Worm (Caenorhabditis elegans) whole organism, L2 larva: ENCODE data around the gene C16A3.2.

ENCODE experiments used
- C34F6.9 ChIP-seq: fragments of 150-350 bp; optimal IDR thresholded peaks from 2 replicates; lab custom pipeline; 2014; ENCODE audit warnings: missing biosample characterization, missing genetic modification characterization
- F13H6.1 ChIP-seq: sonication (generic microtip); optimal IDR thresholded peaks from 2 replicates; lab custom pipeline; 2016; ENCODE audit warnings: missing genetic modification characterization, missing compliant biosample characterization
- R02D3.7 ChIP-seq: fragments of 150-350 bp; optimal IDR thresholded peaks from 2 replicates; lab custom pipeline; 2014; ENCODE audit warnings: missing biosample characterization, missing genetic modification characterization
- Y55F3AM.14 ChIP-seq: fragments of 200-800 bp; sonication (Bioruptor generic); optimal IDR thresholded peaks from 2 replicates; lab custom pipeline; 2018; ENCODE audit warnings: mild to moderate bottlenecking, missing genetic modification characterization, missing compliant biosample characterization
- ZK546.5 ChIP-seq: sonication (generic microtip); optimal IDR thresholded peaks from 2 replicates; lab custom pipeline; 2017; ENCODE audit warnings: missing biosample characterization, missing genetic modification characterization
- aly-2 ChIP-seq: fragments of 150-350 bp; optimal IDR thresholded peaks from 2 replicates; lab custom pipeline; 2014; ENCODE audit warnings: missing biosample characterization, missing genetic modification characterization
- ama-1 ChIP-seq: fragments of 150-350 bp; optimal IDR thresholded peaks from 2 replicates; lab custom pipeline; 2018; ENCODE audit warnings: inconsistent platforms
- blmp-1 ChIP-seq: sonication (generic microtip); optimal IDR thresholded peaks from 2 replicates; lab custom pipeline; 2017; ENCODE audit warnings: missing genetic modification characterization, mild to moderate bottlenecking, missing compliant biosample characterization, antibody characterized with exemption, moderate library complexity; ENCODE audit not compliant: insufficient read depth
- ceh-82 ChIP-seq: fragments of 150-350 bp; optimal IDR thresholded peaks from 2 replicates; lab custom pipeline; 2014; ENCODE audit warnings: missing biosample characterization, missing genetic modification characterization
- crh-2 ChIP-seq: sonication (generic microtip); optimal IDR thresholded peaks from 2 replicates; lab custom pipeline; 2017; ENCODE audit warnings: missing biosample characterization, missing genetic modification characterization
- dmd-4 ChIP-seq: sonication (generic microtip); optimal IDR thresholded peaks from 2 replicates; lab custom pipeline; 2017; ENCODE audit warnings: missing biosample characterization, missing genetic modification characterization
- egl-27 ChIP-seq: sonication (generic microtip); optimal IDR thresholded peaks from 3 replicates; lab custom pipeline; 2017; ENCODE audit warnings: missing biosample characterization, missing genetic modification reagents, missing genetic modification characterization
- elt-1 ChIP-seq: fragments of 150-350 bp; optimal IDR thresholded peaks from 2 replicates; lab custom pipeline; 2014; ENCODE audit warnings: missing biosample characterization, missing genetic modification characterization
- elt-3 ChIP-seq: sonication (generic microtip); optimal IDR thresholded peaks from 2 replicates; lab custom pipeline; 2017; ENCODE audit warnings: missing biosample characterization, missing genetic modification characterization
- fos-1 ChIP-seq: fragments of 150-350 bp; optimal IDR thresholded peaks from 2 replicates; lab custom pipeline; 2014; ENCODE audit warnings: missing biosample characterization, missing genetic modification characterization
- gmeb-1 ChIP-seq: fragments of 150-350 bp; optimal IDR thresholded peaks from 2 replicates; lab custom pipeline; 2014; ENCODE audit warnings: missing biosample characterization, missing genetic modification characterization
- lin-11 ChIP-seq: fragments of 150-350 bp; sonication (generic microtip); optimal IDR thresholded peaks from 2 replicates; lab custom pipeline; 2014; ENCODE audit warnings: missing biosample characterization, missing genetic modification characterization, inconsistent platforms, mixed read lengths
- lin-13 ChIP-seq: fragments of 150-350 bp; optimal IDR thresholded peaks from 2 replicates; lab custom pipeline; 2014; ENCODE audit warnings: missing biosample characterization, missing genetic modification reagents, missing genetic modification characterization
- lin-39 ChIP-seq: fragments of 150-350 bp; optimal IDR thresholded peaks from 2 replicates; lab custom pipeline; 2014; ENCODE audit warnings: missing biosample characterization, missing genetic modification reagents, missing genetic modification characterization
- lsy-2 ChIP-seq, 2 experiments: fragments of 150-350 bp in 1 of 2; sonication (generic microtip) in 1 of 2; optimal IDR thresholded peaks; 2 replicates each; lab custom pipeline; 2014 to 2017; ENCODE audit warnings: missing biosample characterization in 2 of 2, missing genetic modification characterization in 2 of 2
- mab-5 ChIP-seq: fragments of 150-350 bp; optimal IDR thresholded peaks from 2 replicates; lab custom pipeline; 2014; ENCODE audit warnings: missing biosample characterization, missing genetic modification characterization
- mdl-1 ChIP-seq, 2 experiments: fragments of 150-350 bp in 1 of 2; sonication (generic microtip) in 1 of 2; optimal IDR thresholded peaks; 2 replicates each; lab custom pipeline; 2017; ENCODE audit warnings: missing biosample characterization in 2 of 2, missing genetic modification characterization in 2 of 2
- nhr-11 ChIP-seq: fragments of 150-350 bp; optimal IDR thresholded peaks from 2 replicates; lab custom pipeline; 2014; ENCODE audit warnings: missing biosample characterization, missing genetic modification characterization
- nhr-12 ChIP-seq: fragments of 150-350 bp; optimal IDR thresholded peaks from 2 replicates; lab custom pipeline; 2014; ENCODE audit warnings: missing biosample characterization, missing genetic modification characterization
- nhr-129 ChIP-seq: fragments of 150-350 bp; optimal IDR thresholded peaks from 2 replicates; lab custom pipeline; 2014; ENCODE audit warnings: missing biosample characterization, missing genetic modification characterization
- nhr-21 ChIP-seq: fragments of 150-350 bp; optimal IDR thresholded peaks from 2 replicates; lab custom pipeline; 2014; ENCODE audit warnings: missing biosample characterization, missing genetic modification characterization
- nhr-23 ChIP-seq: fragments of 150-350 bp; optimal IDR thresholded peaks from 2 replicates; lab custom pipeline; 2014; ENCODE audit warnings: missing biosample characterization, missing genetic modification reagents, missing genetic modification characterization
- nhr-25 ChIP-seq: fragments of 150-350 bp; sonication (generic microtip); optimal IDR thresholded peaks from 3 replicates; lab custom pipeline; 2014; ENCODE audit warnings: missing biosample characterization, missing genetic modification characterization
- nhr-6 ChIP-seq: fragments of 150-350 bp; optimal IDR thresholded peaks from 2 replicates; lab custom pipeline; 2014; ENCODE audit warnings: missing biosample characterization, missing genetic modification characterization
- nhr-77 ChIP-seq: fragments of 150-350 bp; optimal IDR thresholded peaks from 2 replicates; lab custom pipeline; 2014; ENCODE audit warnings: missing biosample characterization, missing genetic modification characterization
- peb-1 ChIP-seq: fragments of 150-350 bp; optimal IDR thresholded peaks from 2 replicates; lab custom pipeline; 2014; ENCODE audit warnings: missing biosample characterization, missing genetic modification characterization
- sem-4 ChIP-seq: fragments of 150-350 bp; optimal IDR thresholded peaks from 2 replicates; lab custom pipeline; 2014; ENCODE audit warnings: missing biosample characterization, missing genetic modification reagents, missing genetic modification characterization
- skn-1 ChIP-seq: sonication (generic microtip); optimal IDR thresholded peaks from 2 replicates; lab custom pipeline; 2017; ENCODE audit warnings: missing biosample characterization, missing genetic modification characterization
- sma-3 ChIP-seq: sonication (generic microtip); optimal IDR thresholded peaks from 2 replicates; lab custom pipeline; 2016; ENCODE audit warnings: missing genetic modification reagents, missing genetic modification characterization, missing compliant biosample characterization
- sma-9 ChIP-seq, 2 experiments: fragments of 150-350 bp in 1 of 2; sonication (generic microtip) in 1 of 2; optimal IDR thresholded peaks; 2 replicates each; lab custom pipeline; 2014 to 2016; ENCODE audit warnings: missing genetic modification characterization in 2 of 2, mild to moderate bottlenecking in 1 of 2, missing biosample characterization in 1 of 2, missing compliant biosample characterization in 1 of 2, missing genetic modification reagents in 1 of 2, moderate library complexity in 1 of 2
- snpc-4 ChIP-seq: fragments of 150-350 bp; optimal IDR thresholded peaks from 2 replicates; lab custom pipeline; 2014; ENCODE audit warnings: missing biosample characterization, missing genetic modification characterization
- unc-39 ChIP-seq: fragments of 150-350 bp; optimal IDR thresholded peaks from 2 replicates; lab custom pipeline; 2014; ENCODE audit warnings: missing biosample characterization, missing genetic modification characterization
- unc-55 ChIP-seq: fragments of 150-350 bp; sonication (generic microtip); optimal IDR thresholded peaks from 3 replicates; lab custom pipeline; 2014; ENCODE audit warnings: missing biosample characterization, missing genetic modification reagents, missing genetic modification characterization
- zag-1 ChIP-seq: fragments of 150-350 bp; optimal IDR thresholded peaks from 2 replicates; lab custom pipeline; 2014; ENCODE audit warnings: missing biosample characterization, missing genetic modification characterization
- ztf-1 ChIP-seq: fragments of 200-800 bp; sonication (Bioruptor generic); conservative IDR thresholded peaks from 2 replicates; pipeline ENCODE4 v1.3.6; 2022; ENCODE audit warnings: missing genetic modification characterization, missing compliant biosample characterization
- ztf-11 ChIP-seq: sonication (generic microtip); optimal IDR thresholded peaks from 2 replicates; lab custom pipeline; 2017; ENCODE audit warnings: missing biosample characterization, missing genetic modification characterization
- ztf-4 ChIP-seq: fragments of 150-350 bp; optimal IDR thresholded peaks from 2 replicates; lab custom pipeline; 2014; ENCODE audit warnings: missing biosample characterization, missing genetic modification characterization

Gene C16A3.2

ce11 chrIII:6367712-6368111 is 21.9 kb upstream of the C16A3.2 start, which contains the start of the genes C56G2.15 and thoc-2:
C56G2.15 (minus strand) TSS chrIII:6367899.
thoc-2 (plus strand) TSS chrIII:6368042.
- TF ChIP-seq crh-2 (tag; lab: Kevin White, UChicago) (no peak), unc-55 (GFP tag; lab: Kevin White, UChicago) (peak; percentile 24), nhr-25 (tag; lab: Kevin White, UChicago) (peak; percentile 4), aly-2 (no peak), nhr-129 (tag; lab: Kevin White, UChicago) (peak; percentile 45), sem-4 (tag; lab: Kevin White, UChicago) (no peak), lsy-2 (tag; optimal IDR thresholded peaks at IDR 0.05; lab: Kevin White, UChicago) (peak in 1 of 2 experiments; percentile 63), nhr-6 (tag; lab: Kevin White, UChicago) (no peak), ztf-11 (tag; lab: Kevin White, UChicago) (no peak), ama-1 (no peak), elt-3 (tag; lab: Kevin White, UChicago) (no peak), ztf-4 (no peak), gmeb-1 (tag; lab: Kevin White, UChicago) (no peak), lin-13 (GFP tag; lab: Kevin White, UChicago) (no peak), F13H6.1 (no peak), sma-9 (GFP tag; optimal IDR thresholded peaks at IDR 0.05; lab: Kevin White, UChicago) (no peak), sma-9 (tag; optimal IDR thresholded peaks at IDR 0.05; lab: Kevin White, UChicago) (no peak), lin-39 (tag; lab: Kevin White, UChicago) (no peak), R02D3.7 (tag; lab: Kevin White, UChicago) (no peak), sma-3 (GFP tag; lab: Kevin White, UChicago) (no peak), nhr-12 (tag; lab: Kevin White, UChicago) (no peak)

ce11 chrIII:6368524-6368923 is 21.1 kb upstream of the C16A3.2 start:
- no peak for TF ChIP-seq sem-4 (tag; lab: Kevin White, UChicago)
- TF ChIP-seq lin-11 (tag; lab: Kevin White, UChicago): no peak
- TF ChIP-seq F13H6.1: no peak
- TF ChIP-seq skn-1: no peak
- no peak for TF ChIP-seq ztf-1 (GFP tag; lab: Robert Waterston, UW)
- no peak for TF ChIP-seq ztf-4
- TF ChIP-seq lin-13 (GFP tag; lab: Kevin White, UChicago): no peak

- TF ChIP-seq nhr-25 (tag; lab: Kevin White, UChicago): no peak
- TF ChIP-seq ama-1: no peak
- no peak for TF ChIP-seq blmp-1 (tag; lab: Kevin White, UChicago)
- no peak for TF ChIP-seq nhr-6 (tag; lab: Kevin White, UChicago)
- no peak for TF ChIP-seq peb-1
- TF ChIP-seq lin-11 (tag; lab: Kevin White, UChicago): no peak
- no peak for TF ChIP-seq nhr-12 (tag; lab: Kevin White, UChicago)
- TF ChIP-seq elt-1 (tag; lab: Kevin White, UChicago): no peak
- TF ChIP-seq dmd-4 (tag; lab: Kevin White, UChicago): no peak
- TF ChIP-seq F13H6.1: no peak
- TF ChIP-seq lsy-2 (tag; optimal IDR thresholded peaks at IDR 0.05; lab: Kevin White, UChicago): no peak
- no peak for TF ChIP-seq unc-39 (tag; lab: Kevin White, UChicago)
- TF ChIP-seq sma-9 (GFP tag; optimal IDR thresholded peaks at IDR 0.05; lab: Kevin White, UChicago): no peak
- no peak for TF ChIP-seq sma-9 (tag; optimal IDR thresholded peaks at IDR 0.05; lab: Kevin White, UChicago)
- no peak for TF ChIP-seq C34F6.9
- TF ChIP-seq skn-1: no peak
- TF ChIP-seq nhr-129 (tag; lab: Kevin White, UChicago): no peak
Measured at ce11 chrIII:6373850-6374474, 15.7 kb upstream of the C16A3.2 start.

ce11 chrIII:6374947-6375415 is 14.7 kb upstream of the C16A3.2 start, which contains the start of the genes rps-13 and nfx-1:
rps-13 (minus strand) TSS chrIII:6374997.
nfx-1 (plus strand) TSS chrIII:6375379.
- TF ChIP-seq crh-2 (tag; lab: Kevin White, UChicago) (peak; percentile 83), gmeb-1 (tag; lab: Kevin White, UChicago) (peak; percentile 77), unc-39 (tag; lab: Kevin White, UChicago) (no peak), fos-1 (tag; lab: Kevin White, UChicago) (peak; percentile 77), mab-5 (tag; lab: Kevin White, UChicago) (peak; percentile 58), nhr-21 (tag; lab: Kevin White, UChicago) (peak; percentile 24), nhr-129 (tag; lab: Kevin White, UChicago) (peak; percentile 99), Y55F3AM.14 (no peak), snpc-4 (tag; lab: Kevin White, UChicago) (no peak), nhr-77 (tag; lab: Kevin White, UChicago) (no peak), lin-13 (GFP tag; lab: Kevin White, UChicago) (peak; percentile 79), F13H6.1 (peak; percentile 54), mdl-1 (tag; optimal IDR thresholded peaks at IDR 0.05; lab: Kevin White, UChicago) (peak; percentile 38 to 39), ceh-82 (tag; lab: Kevin White, UChicago) (peak; percentile 31), nhr-6 (tag; lab: Kevin White, UChicago) (peak; percentile 32), unc-55 (GFP tag; lab: Kevin White, UChicago) (peak; percentile 95), sma-9 (GFP tag; optimal IDR thresholded peaks at IDR 0.05; lab: Kevin White, UChicago) (peak; percentile 72), sma-9 (tag; optimal IDR thresholded peaks at IDR 0.05; lab: Kevin White, UChicago) (no peak), zag-1 (tag; lab: Kevin White, UChicago) (no peak), lsy-2 (tag; optimal IDR thresholded peaks at IDR 0.05; lab: Kevin White, UChicago) (peak; percentile 96 to 99), ama-1 (peak; percentile 27), nhr-23 (no peak), ZK546.5 (tag; lab: Kevin White, UChicago) (peak; percentile 28), lin-11 (tag; lab: Kevin White, UChicago) (peak; percentile 61), ztf-4 (peak; percentile 40), blmp-1 (tag; lab: Kevin White, UChicago) (peak; percentile 73), sma-3 (GFP tag; lab: Kevin White, UChicago) (peak; percentile 70), nhr-11 (tag; lab: Kevin White, UChicago) (no peak), skn-1 (peak; percentile 37), egl-27 (tag; lab: Kevin White, UChicago) (peak; percentile 2)
